Worm (Caenorhabditis elegans) whole organism, L1 larva: ENCODE data around the gene ppm-1.H.

ENCODE experiments used
- egl-27 ChIP-seq, 2 experiments: fragments of 150-350 bp in 1 of 2; sonication (generic microtip); optimal IDR thresholded peaks; 3 replicates each; lab custom pipeline; 2017 to 2018; ENCODE audit warnings: missing biosample characterization in 2 of 2, missing genetic modification characterization in 2 of 2, missing genetic modification reagents in 2 of 2
- elt-2 ChIP-seq: sonication (generic microtip); optimal IDR thresholded peaks from 2 replicates; lab custom pipeline; 2016; ENCODE audit warnings: missing genetic modification characterization, mild to moderate bottlenecking, inconsistent platforms, missing compliant biosample characterization, missing genetic modification reagents
- fkh-10 ChIP-seq: sonication (generic microtip); optimal IDR thresholded peaks from 2 replicates; lab custom pipeline; 2017; ENCODE audit warnings: missing biosample characterization, missing genetic modification reagents, missing genetic modification characterization

ce11 chrIV:12301161-12301560, 33.0 kb upstream of the ppm-1.H start, which contains the start of gene oac-59:
- no peak for TF ChIP-seq elt-2
- TF ChIP-seq egl-27 (tag; optimal IDR thresholded peaks at IDR 0.05; lab: Kevin White, UChicago), result no peak
- no peak for TF ChIP-seq fkh-10 (GFP tag; lab: Kevin White, UChicago)
